Fruit fly (Drosophila melanogaster) whole organism, embryonic: ENCODE measurements around the gene CG34057.

Experiments
- B-H2 ChIP-seq: fragments of 200-800 bp; sonication (Bioruptor generic); optimal IDR thresholded peaks from 2 replicates; lab custom pipeline; 2018; ENCODE audit warnings: missing biosample characterization, mild to moderate bottlenecking, missing genetic modification characterization
- CG10209 ChIP-seq: fragments of 200-800 bp; sonication (Bioruptor generic); optimal IDR thresholded peaks from 3 replicates; lab custom pipeline; 2017; ENCODE audit warnings: missing biosample characterization, mild to moderate bottlenecking, missing genetic modification characterization, missing genetic modification reagents
- CG10366 ChIP-seq: fragments of 200-800 bp; sonication (Bioruptor generic); IDR thresholded peaks from 2 replicates; pipeline ENCODE4 v1.3.6; 2022; ENCODE audit warnings: missing biosample characterization, missing genetic modification characterization
- CG11093 ChIP-seq: fragments of 200-800 bp; sonication (Bioruptor generic); IDR thresholded peaks from 3 replicates; pipeline ENCODE4 v1.3.6; 2022; ENCODE audit warnings: missing biosample characterization, missing genetic modification characterization
- CG12104 ChIP-seq: fragments of 200-800 bp; sonication (Bioruptor generic); optimal IDR thresholded peaks from 3 replicates; lab custom pipeline; 2016; ENCODE audit warnings: missing biosample characterization, missing genetic modification characterization
- CG14014 ChIP-seq: fragments of 200-800 bp; sonication (Bioruptor generic); IDR thresholded peaks from 2 replicates; pipeline ENCODE4 v1.3.6; 2022; ENCODE audit warnings: missing biosample characterization, missing genetic modification characterization
- CG14965 ChIP-seq: fragments of 200-800 bp; sonication (Bioruptor generic); optimal IDR thresholded peaks from 2 replicates; lab custom pipeline; 2016; ENCODE audit warnings: missing biosample characterization, missing genetic modification characterization, borderline replicate concordance
- CG15479 ChIP-seq: fragments of 200-800 bp; sonication (Bioruptor generic); optimal IDR thresholded peaks from 3 replicates; lab custom pipeline; 2019; ENCODE audit warnings: missing biosample characterization, mild to moderate bottlenecking, missing genetic modification characterization, moderate library complexity
- CG1603 ChIP-seq: fragments of 200-800 bp; sonication (Bioruptor generic); optimal IDR thresholded peaks from 2 replicates; lab custom pipeline; 2019; ENCODE audit warnings: missing biosample characterization, mild to moderate bottlenecking, missing genetic modification characterization, moderate library complexity
- CG17186 ChIP-seq: fragments of 200-800 bp; sonication (Bioruptor generic); optimal IDR thresholded peaks from 3 replicates; lab custom pipeline; 2017; ENCODE audit warnings: missing biosample characterization, missing genetic modification reagents, missing genetic modification characterization
- CG17328 ChIP-seq: fragments of 200-800 bp; sonication (Bioruptor generic); IDR thresholded peaks from 2 replicates; pipeline ENCODE4 v1.3.6; 2022; ENCODE audit warnings: missing biosample characterization, missing genetic modification characterization
- CG2129 ChIP-seq: fragments of 200-800 bp; sonication (Bioruptor generic); IDR thresholded peaks from 2 replicates; pipeline ENCODE4 v1.3.6; 2022; ENCODE audit warnings: missing biosample characterization, missing genetic modification characterization; ENCODE audit not compliant: partially characterized antibody
- CG3065 ChIP-seq: fragments of 200-800 bp; sonication (Bioruptor generic); optimal IDR thresholded peaks from 2 replicates; lab custom pipeline; 2016; ENCODE audit warnings: missing biosample characterization, missing genetic modification characterization
- CG31224 ChIP-seq: fragments of 200-800 bp; sonication (Bioruptor generic); IDR thresholded peaks from 2 replicates; pipeline ENCODE4 v1.3.6; 2022; ENCODE audit warnings: missing biosample characterization, missing genetic modification characterization
- CG3726 ChIP-seq: fragments of 200-800 bp; sonication (Bioruptor generic); IDR thresholded peaks from 3 replicates; pipeline ENCODE4, ENCODE4 v1.3.6; 2022; ENCODE audit warnings: missing biosample characterization, missing genetic modification characterization
- CG4730 ChIP-seq: fragments of 200-800 bp; sonication (Bioruptor generic); IDR thresholded peaks from 2 replicates; pipeline ENCODE4 v1.3.6; 2022; ENCODE audit warnings: missing biosample characterization, missing genetic modification characterization
- CG9817 ChIP-seq: fragments of 200-800 bp; sonication (Bioruptor generic); optimal IDR thresholded peaks from 2 replicates; lab custom pipeline; 2018; ENCODE audit warnings: missing biosample characterization, mild to moderate bottlenecking, missing genetic modification characterization, moderate library complexity
- CrebB ChIP-seq: fragments of 200-800 bp; sonication (Bioruptor generic); optimal IDR thresholded peaks from 3 replicates; lab custom pipeline; 2018; ENCODE audit warnings: missing biosample characterization, mild to moderate bottlenecking, missing genetic modification characterization
- D ChIP-seq, 2 experiments: fragments of 200-800 bp in 1 of 2; fragments of >200 bp in 1 of 2; sonication (Bioruptor generic) in 1 of 2; optimal IDR thresholded peaks; 2 replicates in 1 of 2; 3 replicates in 1 of 2; lab custom pipeline; 2017; ENCODE audit warnings: mild to moderate bottlenecking in 1 of 2, missing biosample characterization in 1 of 2, missing genetic modification characterization in 1 of 2, missing genetic modification reagents in 1 of 2
- Dfd ChIP-seq, 2 experiments: fragments of >200 bp; optimal IDR thresholded peaks; 2 replicates each; lab custom pipeline; 2017; ENCODE audit warnings: missing biosample characterization in 2 of 2, missing genetic modification characterization in 2 of 2
- Dp ChIP-seq: fragments of 200-800 bp; sonication (Bioruptor generic); optimal IDR thresholded peaks from 2 replicates; lab custom pipeline; 2018; ENCODE audit warnings: missing biosample characterization, mild to moderate bottlenecking, missing genetic modification characterization, moderate library complexity
- HLH54F ChIP-seq: fragments of 200-800 bp; sonication (Bioruptor generic); optimal IDR thresholded peaks from 3 replicates; lab custom pipeline; 2016; ENCODE audit warnings: missing biosample characterization, missing genetic modification characterization
- Max ChIP-seq: fragments of 200-800 bp; sonication (Bioruptor generic); optimal IDR thresholded peaks from 2 replicates; lab custom pipeline; 2016; ENCODE audit warnings: missing biosample characterization, mild to moderate bottlenecking, missing genetic modification characterization
- Oli ChIP-seq: fragments of 200-800 bp; sonication (Bioruptor generic); optimal IDR thresholded peaks from 2 replicates; lab custom pipeline; 2018; ENCODE audit warnings: missing biosample characterization, mild to moderate bottlenecking, missing genetic modification characterization, moderate library complexity
- Trl ChIP-seq, 3 experiments: fragments of >200 bp in 2 of 3; fragments of 200-800 bp in 1 of 3; sonication (Bioruptor generic) in 1 of 3; optimal IDR thresholded peaks; 2 replicates in 1 of 3; 3 replicates in 2 of 3; lab custom pipeline; 2016 to 2017; ENCODE audit warnings: missing biosample characterization in 1 of 3, missing genetic modification characterization in 1 of 3
- bbx ChIP-seq: fragments of 200-800 bp; sonication (Bioruptor generic); IDR thresholded peaks from 2 replicates; pipeline ENCODE4 v1.3.6; 2022; ENCODE audit warnings: missing biosample characterization, missing genetic modification characterization; ENCODE audit not compliant: partially characterized antibody
- cas ChIP-seq: fragments of 200-800 bp; sonication (Bioruptor generic); IDR thresholded peaks from 2 replicates; pipeline ENCODE4 v1.3.6; 2022; ENCODE audit warnings: missing biosample characterization, missing genetic modification characterization
- cg ChIP-seq: fragments of 200-800 bp; sonication (Bioruptor generic); optimal IDR thresholded peaks from 3 replicates; lab custom pipeline; 2019; ENCODE audit warnings: missing biosample characterization, mild to moderate bottlenecking, missing genetic modification characterization, moderate library complexity
- crc ChIP-seq: fragments of 200-800 bp; sonication (Bioruptor generic); optimal IDR thresholded peaks from 2 replicates; lab custom pipeline; 2016; ENCODE audit warnings: missing biosample characterization, missing genetic modification characterization
- crol ChIP-seq: fragments of 200-800 bp; sonication (Bioruptor generic); IDR thresholded peaks from 2 replicates; pipeline ENCODE4 v1.3.6; 2022; ENCODE audit warnings: missing biosample characterization, missing genetic modification characterization
- dm ChIP-seq: fragments of 200-800 bp; sonication (Bioruptor generic); optimal IDR thresholded peaks from 3 replicates; lab custom pipeline; 2016; ENCODE audit warnings: missing biosample characterization, missing genetic modification characterization
- dmrt11E ChIP-seq: fragments of 200-800 bp; sonication (Bioruptor generic); optimal IDR thresholded peaks from 3 replicates; lab custom pipeline; 2018; ENCODE audit warnings: missing biosample characterization, mild to moderate bottlenecking, missing genetic modification characterization, moderate library complexity
- dpn ChIP-seq, 2 experiments: fragments of 200-800 bp; sonication (Bioruptor generic); optimal IDR thresholded peaks; 3 replicates each; lab custom pipeline; 2016; ENCODE audit warnings: missing biosample characterization in 2 of 2, missing genetic modification characterization in 2 of 2
- fd102C ChIP-seq: fragments of 200-800 bp; sonication (Bioruptor generic); optimal IDR thresholded peaks from 2 replicates; lab custom pipeline; 2018; ENCODE audit warnings: missing biosample characterization, mild to moderate bottlenecking, missing genetic modification characterization, moderate library complexity
- gsb-n ChIP-seq: fragments of 200-800 bp; sonication (Bioruptor generic); optimal IDR thresholded peaks from 3 replicates; lab custom pipeline; 2018; ENCODE audit warnings: missing biosample characterization, mild to moderate bottlenecking, missing genetic modification characterization
- hbn ChIP-seq: fragments of 200-800 bp; sonication (Bioruptor generic); IDR thresholded peaks from 2 replicates; pipeline ENCODE4 v1.3.6; 2022; ENCODE audit warnings: missing biosample characterization, missing genetic modification characterization; ENCODE audit not compliant: partially characterized antibody
- lab ChIP-seq: fragments of 200-800 bp; sonication (Bioruptor generic); optimal IDR thresholded peaks from 3 replicates; lab custom pipeline; 2017; ENCODE audit warnings: missing biosample characterization, missing genetic modification characterization, mild to moderate bottlenecking, moderate library complexity, missing genetic modification reagents
- lbe ChIP-seq: fragments of 200-800 bp; sonication (Bioruptor generic); optimal IDR thresholded peaks from 2 replicates; lab custom pipeline; 2016; ENCODE audit warnings: missing biosample characterization, mild to moderate bottlenecking, missing genetic modification characterization
- mam ChIP-seq: fragments of 200-800 bp; sonication (Bioruptor generic); optimal IDR thresholded peaks from 3 replicates; lab custom pipeline; 2016; ENCODE audit warnings: missing biosample characterization, missing genetic modification characterization
- pfk ChIP-seq: fragments of 200-800 bp; sonication (Bioruptor generic); optimal IDR thresholded peaks from 2 replicates; lab custom pipeline; 2018; ENCODE audit warnings: missing biosample characterization, mild to moderate bottlenecking, missing genetic modification characterization, moderate library complexity
- pho ChIP-seq: fragments of 200-800 bp; sonication (Bioruptor generic); optimal IDR thresholded peaks from 2 replicates; lab custom pipeline; 2016; ENCODE audit warnings: missing biosample characterization, missing genetic modification characterization
- psq ChIP-seq: fragments of 200-800 bp; sonication (Bioruptor generic); optimal IDR thresholded peaks from 2 replicates; lab custom pipeline; 2017; ENCODE audit warnings: missing biosample characterization, missing genetic modification characterization
- rib ChIP-seq: fragments of 200-800 bp; sonication (Bioruptor generic); IDR thresholded peaks from 2 replicates; pipeline ENCODE4 v1.3.6; 2022; ENCODE audit warnings: missing biosample characterization, missing genetic modification characterization
- twi ChIP-seq: fragments of 200-800 bp; optimal IDR thresholded peaks from 2 replicates; lab custom pipeline; 2019; ENCODE audit warnings: missing biosample characterization, mild to moderate bottlenecking, missing genetic modification characterization, moderate library complexity
- vnd ChIP-seq: fragments of 200-800 bp; sonication (Bioruptor generic); IDR thresholded peaks from 3 replicates; pipeline ENCODE4 v1.3.6; 2022; ENCODE audit warnings: missing biosample characterization, missing genetic modification characterization; ENCODE audit not compliant: partially characterized antibody
- vvl ChIP-seq: fragments of 200-800 bp; sonication (Bioruptor generic); IDR thresholded peaks from 2 replicates; pipeline ENCODE4 v1.3.6; 2022; ENCODE audit warnings: missing biosample characterization, missing genetic modification characterization
- zen2 ChIP-seq: fragments of 200-800 bp; sonication (Bioruptor generic); IDR thresholded peaks from 3 replicates; pipeline ENCODE4 v1.3.6; 2022; ENCODE audit warnings: missing biosample characterization, missing genetic modification characterization; ENCODE audit not compliant: partially characterized antibody
- zfh1 ChIP-seq: fragments of 200-800 bp; sonication (Bioruptor generic); IDR thresholded peaks from 3 replicates; pipeline ENCODE4 v1.3.6; 2022; ENCODE audit warnings: missing biosample characterization, missing genetic modification characterization

Gene CG34057

DNA sequence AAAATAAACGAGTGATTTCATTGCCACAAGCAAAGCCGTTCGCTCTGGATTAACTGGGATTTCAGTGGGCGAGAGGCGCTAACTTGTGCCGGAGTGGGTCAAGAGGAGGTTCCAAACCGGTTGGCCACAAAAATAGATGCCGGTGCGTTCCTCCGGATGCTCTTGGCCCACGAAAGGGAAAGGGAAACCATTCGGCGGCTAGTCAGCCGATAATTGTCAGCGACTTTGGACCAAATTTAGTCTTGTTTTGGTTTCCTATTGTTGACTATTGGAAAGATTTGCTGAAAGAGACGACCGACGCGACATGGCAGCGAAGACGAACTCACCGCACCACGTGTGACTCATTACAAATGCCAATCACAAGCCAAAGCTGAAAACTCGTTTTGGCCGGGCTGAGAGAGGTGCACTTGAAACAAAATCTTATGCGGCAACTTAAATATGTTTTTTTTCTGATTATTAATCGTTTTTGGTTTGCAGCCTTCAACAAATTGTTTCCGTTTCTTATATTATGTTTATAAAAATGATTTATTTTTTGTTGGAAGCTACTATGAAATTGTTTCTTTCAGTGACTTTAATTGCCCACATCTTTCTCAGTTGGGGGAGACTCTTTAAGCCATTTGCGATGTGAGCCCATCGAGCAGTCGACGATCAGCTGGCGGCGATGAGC is 1.7 kb upstream of the CG34057 start, which contains the start of gene CG34056 (continued):
- TF ChIP-seq CG12104 (GFP tag; lab: Kevin White, UChicago) (peak; percentile 89), hbn (GFP tag; lab: Robert Waterston, UW) (no peak), dm (GFP tag; lab: Kevin White, UChicago) (peak; percentile 5), CG14965 (GFP tag; lab: Kevin White, UChicago) (peak; percentile 10), fd102C (GFP tag; lab: Kevin White, UChicago) (no peak), gsb-n (tag; lab: Kevin White, UChicago) (peak; percentile 91), dpn (GFP tag; optimal IDR thresholded peaks at IDR 0.05; lab: Kevin White, UChicago) (peak; percentile 90 to 94), CG11093 (peak; percentile 83), CG10366 (GFP tag; lab: Robert Waterston, UW) (peak; percentile 94), CG3065 (GFP tag; lab: Kevin White, UChicago) (peak; percentile 56), mam (GFP tag; lab: Kevin White, UChicago) (peak; percentile 91), D (optimal IDR thresholded peaks at IDR 0.05; lab: Kevin White, UChicago) (no peak), D (GFP tag; optimal IDR thresholded peaks at IDR 0.05; lab: Kevin White, UChicago) (peak; percentile 91), Max (peak; percentile 92), bbx (GFP tag; lab: Robert Waterston, UW) (no peak), psq (peak; percentile 45), CG17328 (peak; percentile 92), lbe (peak; percentile 97), dmrt11E (tag; lab: Kevin White, UChicago) (peak; percentile 66), CG3726 (GFP tag; lab: Robert Waterston, UW) (peak; percentile 87), CG9817 (tag; lab: Kevin White, UChicago) (peak; percentile 85), CG17186 (peak; percentile 44), lab (GFP tag; lab: Kevin White, UChicago) (peak; percentile 96), Oli (tag; lab: Kevin White, UChicago) (peak; percentile 89), cg (no peak), cas (GFP tag; lab: Robert Waterston, UW) (peak; percentile 87), CG31224 (GFP tag; lab: Robert Waterston, UW) (peak; percentile 92), pho (GFP tag; lab: Kevin White, UChicago) (peak; percentile 58), CrebB (tag; lab: Kevin White, UChicago) (peak; percentile 78), vvl (GFP tag; lab: Robert Waterston, UW) (peak; percentile 99), pfk (GFP tag; lab: Kevin White, UChicago) (no peak), CG4730 (GFP tag; lab: Robert Waterston, UW) (peak; percentile 95), CG10209 (GFP tag; lab: Kevin White, UChicago) (peak; percentile 84), zen2 (GFP tag; lab: Robert Waterston, UW) (no peak), zfh1 (GFP tag; lab: Robert Waterston, UW) (peak; percentile 97), Trl (optimal IDR thresholded peaks at IDR 0.05; lab: Kevin White, UChicago) (peak in 1 of 2 experiments; percentile 21), Trl (GFP tag; optimal IDR thresholded peaks at IDR 0.05; lab: Kevin White, UChicago) (peak; percentile 88), crol (GFP tag; lab: Robert Waterston, UW) (no peak), CG15479 (GFP tag; lab: Kevin White, UChicago) (no peak), CG2129 (GFP tag; lab: Robert Waterston, UW) (no peak), rib (GFP tag; lab: Robert Waterston, UW) (peak; percentile 95), HLH54F (GFP tag; lab: Kevin White, UChicago) (peak; percentile 71), CG14014 (GFP tag; lab: Robert Waterston, UW) (peak; percentile 95), Dfd (GFP tag; optimal IDR thresholded peaks at IDR 0.05; lab: Kevin White, UChicago) (no peak), twi (tag; lab: Kevin White, UChicago) (peak; percentile 47), CG1603 (peak; percentile 32), crc (GFP tag; lab: Kevin White, UChicago) (peak; percentile 85), Dp (no peak), B-H2 (peak; percentile 4), vnd (no peak)
